Worm (Caenorhabditis elegans): ENCODE data around the gene Y54G2A.76.

Gene Y54G2A.76

ce11 chrIV:2854161-2854560, 45.0 kb downstream of the Y54G2A.76 start:
- TF ChIP-seq elt-2 (tag; optimal IDR thresholded peaks at IDR 0.05): peak; percentile 47
- TF ChIP-seq efl-1 (optimal IDR thresholded peaks at IDR 0.05): no peak
- TF ChIP-seq efl-1 (GFP tag; optimal IDR thresholded peaks at IDR 0.05 in 1 of 2): peak in 1 of 2 experiments; percentile 62
- TF ChIP-seq C04F5.9 (tag; optimal IDR thresholded peaks at IDR 0.05): no peak
- TF ChIP-seq hlh-4 (tag; optimal IDR thresholded peaks at IDR 0.05): no peak
- TF ChIP-seq pqm-1 (tag; optimal IDR thresholded peaks at IDR 0.05): no peak
- no peak for TF ChIP-seq nhr-85 (tag)

DNA sequence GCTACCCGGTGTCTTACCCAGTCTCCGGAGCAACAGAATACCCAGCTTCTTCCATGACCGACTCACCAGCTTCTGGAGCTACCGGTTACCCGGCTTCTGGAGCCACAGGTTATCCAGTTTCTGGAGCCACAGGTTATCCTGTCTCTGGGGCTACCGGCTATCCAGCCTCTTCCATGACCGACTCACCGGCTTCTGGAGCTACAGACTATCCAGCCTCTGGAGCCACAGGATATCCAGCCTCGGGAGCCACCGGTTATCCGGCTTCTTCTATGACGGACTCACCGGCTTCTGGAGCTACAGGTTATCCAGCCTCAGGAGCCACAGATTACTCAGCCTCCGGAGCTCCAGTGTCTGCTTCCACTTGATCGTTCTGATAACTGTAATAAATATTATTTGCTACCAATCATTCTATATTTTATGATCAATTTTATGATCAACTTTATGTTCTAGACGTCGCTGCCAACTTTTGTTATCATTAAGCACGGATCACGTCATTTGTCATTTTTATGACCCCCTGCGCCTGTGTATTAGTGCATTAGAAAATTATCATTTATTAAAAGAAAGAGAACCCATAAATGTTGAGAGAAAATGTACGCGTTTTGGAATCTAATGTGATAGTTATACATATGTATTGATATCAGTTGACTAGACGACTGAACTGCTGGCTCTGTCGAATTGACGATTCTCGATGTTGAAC, 46.0 kb downstream of the Y54G2A.76 start:
- TF ChIP-seq elt-2 (tag; optimal IDR thresholded peaks at IDR 0.05): peak; percentile 78
- peak in 1 of 2 experiments; percentile 18 for TF ChIP-seq lin-35 (GFP tag; optimal IDR thresholded peaks at IDR 0.05)
- no peak for TF ChIP-seq ceh-8 (GFP tag; optimal IDR thresholded peaks at IDR 0.05)

- peak; percentile 37 for TF ChIP-seq lin-14 (GFP tag; optimal IDR thresholded peaks at IDR 0.05)
- no peak for TF ChIP-seq F16B12.6 (tag; optimal IDR thresholded peaks at IDR 0.05)
- TF ChIP-seq nhr-77 (tag; optimal IDR thresholded peaks at IDR 0.05): no peak
- peak; percentile 33 for TF ChIP-seq fkh-10 (GFP tag; optimal IDR thresholded peaks at IDR 0.05)
- no peak for TF ChIP-seq dpl-1 (GFP tag; optimal IDR thresholded peaks at IDR 0.05)
- TF ChIP-seq nhr-85 (tag): no peak
- TF ChIP-seq unc-86 (tag; optimal IDR thresholded peaks at IDR 0.05): peak; percentile 35
These were observed 49.5 kb downstream of the Y54G2A.76 start for ce11 chrIV:2858734-2859133.
